ENCODE assay signal across 3 worm cellular contexts in the genomic region with DNA sequence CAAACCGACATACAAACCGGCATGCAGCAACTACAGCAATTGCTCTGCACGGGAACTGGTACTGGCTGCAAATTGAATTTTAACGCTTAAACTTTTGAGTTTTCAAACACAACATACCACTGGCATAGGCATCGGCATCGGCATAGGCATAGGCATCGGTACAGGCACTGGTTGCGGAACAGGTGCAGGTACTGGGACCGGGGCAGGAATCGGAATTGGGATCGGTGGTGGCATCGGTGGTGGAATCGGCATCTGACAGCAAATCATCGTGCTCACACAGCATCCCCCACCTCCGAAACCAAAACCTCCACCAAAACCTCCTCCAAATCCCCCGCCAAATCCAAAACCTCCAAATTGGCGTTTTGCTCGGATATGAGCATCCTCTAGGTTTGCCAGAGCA.
A peak's percentile ranks its signal among the peaks of the same experiment; 100 is the strongest.
TF ChIP-seq lines count a peak whose summit lies in the region.

No protein-coding gene starts in this region.

TF ChIP-seq in whole organism, L1 larva, 84 proteins besides CTCF, POLR2A, EP300 and RAD21:
- TF ChIP-seq nhr-85 (tag; lab: Kevin White, UChicago) (peak; percentile 1), hlh-17 (GFP tag; optimal IDR thresholded peaks at IDR 0.05; lab: Kevin White, UChicago; ENCODE audit: borderline replicate concordance) (no peak), aly-2 (tag; optimal IDR thresholded peaks at IDR 0.05; lab: Kevin White, UChicago) (no peak), ets-5 (GFP tag; IDR thresholded peaks at IDR 0.05; lab: Robert Waterston, UW) (no peak)
TF ChIP-seq in whole organism, L1 larva: peak in this region for 1.

TF ChIP-seq in whole organism, L4 larva, 104 proteins besides CTCF, POLR2A, EP300 and RAD21:
- TF ChIP-seq set-16 (GFP tag; IDR thresholded peaks at IDR 0.05; lab: Robert Waterston, UW) (peak; percentile 65; the same call in 1 of the 2 replicates), aha-1 (tag; lab: Kevin White, UChicago) (peak; percentile 29), mxl-2 (GFP tag; conservative IDR thresholded peaks at IDR 0.05; lab: Robert Waterston, UW) (no peak), egl-43 (GFP tag; IDR thresholded peaks at IDR 0.05; lab: Robert Waterston, UW) (peak; percentile 57; the same call in 1 of the 2 replicates)

TF ChIP-seq in whole organism, young adult, 124 proteins besides CTCF, POLR2A, EP300 and RAD21:
- no peak for TF ChIP-seq ekl-4 (GFP tag; IDR thresholded peaks at IDR 0.05; lab: Robert Waterston, UW)
- TF ChIP-seq bed-2 (GFP tag; IDR thresholded peaks at IDR 0.05; lab: Robert Waterston, UW) = no peak
- TF ChIP-seq lin-40 (tag; optimal IDR thresholded peaks at IDR 0.05; lab: Kevin White, UChicago) = no peak
- no peak for TF ChIP-seq mel-28 (tag; optimal IDR thresholded peaks at IDR 0.05; lab: Kevin White, UChicago; ENCODE audit: borderline replicate concordance)
- TF ChIP-seq zfh-2 (GFP tag; conservative IDR thresholded peaks at IDR 0.05; lab: Robert Waterston, UW) = peak; percentile 72
